Worm (Caenorhabditis elegans): ENCODE results near the gene Y57E12AL.2.

- TF ChIP-seq ceh-16 (tag; optimal IDR thresholded peaks at IDR 0.05) (no peak), ceh-9 (tag; optimal IDR thresholded peaks at IDR 0.05) (no peak), ztf-4 (tag; optimal IDR thresholded peaks at IDR 0.05) (no peak), nhr-23 (tag; optimal IDR thresholded peaks at IDR 0.05) (no peak)
Measured at ce11 chrV:7068861-7069260, 11.0 kb downstream of the Y57E12AL.2 start.
